Fruit fly (Drosophila melanogaster) whole organism, embryonic: ENCODE results near the gene opa.

Experiments
- ATbp ChIP-seq: fragments of 200-800 bp; sonication (Bioruptor generic); optimal IDR thresholded peaks from 2 replicates; lab custom pipeline; 2017; ENCODE audit warnings: missing biosample characterization, mild to moderate bottlenecking, missing genetic modification characterization, missing genetic modification reagents
- Asciz ChIP-seq: fragments of 200-800 bp; sonication (Bioruptor generic); optimal IDR thresholded peaks from 2 replicates; lab custom pipeline; 2017; ENCODE audit warnings: missing biosample characterization, mild to moderate bottlenecking, missing genetic modification characterization, missing genetic modification reagents
- CG10209 ChIP-seq: fragments of 200-800 bp; sonication (Bioruptor generic); optimal IDR thresholded peaks from 3 replicates; lab custom pipeline; 2017; ENCODE audit warnings: missing biosample characterization, mild to moderate bottlenecking, missing genetic modification characterization, missing genetic modification reagents
- CG10543 ChIP-seq: fragments of 200-800 bp; sonication (Bioruptor generic); optimal IDR thresholded peaks from 3 replicates; lab custom pipeline; 2017; ENCODE audit warnings: missing biosample characterization, mild to moderate bottlenecking, missing genetic modification characterization, moderate library complexity
- CG10654 ChIP-seq: fragments of 200-800 bp; sonication (Bioruptor generic); optimal IDR thresholded peaks from 2 replicates; lab custom pipeline; 2016; ENCODE audit warnings: missing biosample characterization, missing genetic modification characterization
- CG11504 ChIP-seq: fragments of 200-800 bp; sonication (Bioruptor generic); optimal IDR thresholded peaks from 3 replicates; lab custom pipeline; 2019; ENCODE audit warnings: missing biosample characterization, mild to moderate bottlenecking, missing genetic modification characterization, moderate library complexity
- CG11723 ChIP-seq: fragments of 200-800 bp; sonication (Bioruptor generic); optimal IDR thresholded peaks from 2 replicates; lab custom pipeline; 2017; ENCODE audit warnings: missing biosample characterization, mild to moderate bottlenecking, missing genetic modification characterization
- CG12104 ChIP-seq: fragments of 200-800 bp; sonication (Bioruptor generic); optimal IDR thresholded peaks from 3 replicates; lab custom pipeline; 2016; ENCODE audit warnings: missing biosample characterization, missing genetic modification characterization
- CG13424 ChIP-seq: fragments of 200-800 bp; sonication (Bioruptor generic); optimal IDR thresholded peaks from 2 replicates; lab custom pipeline; 2019; ENCODE audit warnings: missing biosample characterization, mild to moderate bottlenecking, missing genetic modification characterization, moderate library complexity
- CG15479 ChIP-seq: fragments of 200-800 bp; sonication (Bioruptor generic); optimal IDR thresholded peaks from 3 replicates; lab custom pipeline; 2019; ENCODE audit warnings: missing biosample characterization, mild to moderate bottlenecking, missing genetic modification characterization, moderate library complexity
- CG16863 ChIP-seq: fragments of 200-800 bp; sonication (Bioruptor generic); optimal IDR thresholded peaks from 3 replicates; lab custom pipeline; 2016; ENCODE audit warnings: missing biosample characterization, missing genetic modification characterization
- CG17568 ChIP-seq: fragments of 200-800 bp; sonication (Bioruptor generic); optimal IDR thresholded peaks from 2 replicates; lab custom pipeline; 2018; ENCODE audit warnings: missing biosample characterization, mild to moderate bottlenecking, missing genetic modification characterization, moderate library complexity
- CG1832 ChIP-seq: fragments of 200-800 bp; sonication (Bioruptor generic); optimal IDR thresholded peaks from 2 replicates; lab custom pipeline; 2017; ENCODE audit warnings: missing biosample characterization, mild to moderate bottlenecking, missing genetic modification characterization, inconsistent platforms
- CG18619 ChIP-seq: fragments of 200-800 bp; sonication (Bioruptor generic); optimal IDR thresholded peaks from 3 replicates; lab custom pipeline; 2017; ENCODE audit warnings: missing biosample characterization, mild to moderate bottlenecking, missing genetic modification characterization
- CG30020 ChIP-seq: fragments of 200-800 bp; optimal IDR thresholded peaks from 2 replicates; lab custom pipeline; 2019; ENCODE audit warnings: missing biosample characterization, mild to moderate bottlenecking, missing genetic modification characterization, moderate library complexity
- CG3838 ChIP-seq: fragments of 200-800 bp; sonication (Bioruptor generic); optimal IDR thresholded peaks from 3 replicates; lab custom pipeline; 2016; ENCODE audit warnings: missing biosample characterization, missing genetic modification characterization
- CG4404 ChIP-seq: fragments of 200-800 bp; sonication (Bioruptor generic); IDR thresholded peaks from 2 replicates; pipeline ENCODE4 v1.3.6; 2022; ENCODE audit warnings: missing biosample characterization, missing genetic modification characterization
- CG4854 ChIP-seq: fragments of 200-800 bp; sonication (Bioruptor generic); optimal IDR thresholded peaks from 2 replicates; lab custom pipeline; 2016; ENCODE audit warnings: missing biosample characterization, missing genetic modification characterization, inconsistent platforms
- CG9727 ChIP-seq: fragments of 200-800 bp; sonication (Bioruptor generic); optimal IDR thresholded peaks from 3 replicates; lab custom pipeline; 2017; ENCODE audit warnings: missing biosample characterization, mild to moderate bottlenecking, missing genetic modification characterization
- CkIIα-i1 ChIP-seq: fragments of 200-800 bp; sonication (Bioruptor generic); IDR thresholded peaks from 2 replicates; pipeline ENCODE4 v1.3.6; 2022; ENCODE audit warnings: missing biosample characterization, missing genetic modification characterization
- D ChIP-seq, 2 experiments: fragments of 200-800 bp in 1 of 2; fragments of >200 bp in 1 of 2; sonication (Bioruptor generic) in 1 of 2; optimal IDR thresholded peaks; 2 replicates in 1 of 2; 3 replicates in 1 of 2; lab custom pipeline; 2017; ENCODE audit warnings: mild to moderate bottlenecking in 1 of 2, missing biosample characterization in 1 of 2, missing genetic modification characterization in 1 of 2, missing genetic modification reagents in 1 of 2
- Doc3 ChIP-seq: fragments of 200-800 bp; sonication (Bioruptor generic); IDR thresholded peaks from 3 replicates; pipeline ENCODE4 v1.3.6; 2022; ENCODE audit warnings: missing biosample characterization, missing genetic modification characterization; ENCODE audit not compliant: partially characterized antibody
- Ets97D ChIP-seq: fragments of 200-800 bp; sonication (Bioruptor generic); optimal IDR thresholded peaks from 3 replicates; lab custom pipeline; 2016; ENCODE audit warnings: missing biosample characterization, missing genetic modification characterization
- Fer2 ChIP-seq: fragments of 200-800 bp; sonication (Bioruptor generic); optimal IDR thresholded peaks from 2 replicates; lab custom pipeline; 2018; ENCODE audit warnings: missing biosample characterization, mild to moderate bottlenecking, missing genetic modification characterization, moderate library complexity
- HHEX ChIP-seq: fragments of 200-800 bp; sonication (Bioruptor generic); optimal IDR thresholded peaks from 3 replicates; lab custom pipeline; 2017; ENCODE audit warnings: missing biosample characterization, mild to moderate bottlenecking, missing genetic modification characterization, missing genetic modification reagents
- HLHmδ ChIP-seq: fragments of 200-800 bp; sonication (Bioruptor generic); optimal IDR thresholded peaks from 2 replicates; lab custom pipeline; 2018; ENCODE audit warnings: missing biosample characterization, mild to moderate bottlenecking, missing genetic modification characterization, moderate library complexity
- Hr51 ChIP-seq, 2 experiments: fragments of 200-800 bp; sonication (Bioruptor generic); optimal IDR thresholded peaks; 2 replicates in 1 of 2; 3 replicates in 1 of 2; lab custom pipeline; 2016 to 2018; ENCODE audit warnings: missing biosample characterization in 2 of 2, missing genetic modification characterization in 2 of 2, mild to moderate bottlenecking in 1 of 2, moderate library complexity in 1 of 2
- Med ChIP-seq: fragments of 200-800 bp; sonication (Bioruptor generic); peaks from one replicate; lab custom pipeline; 2016; ENCODE audit warnings: missing biosample characterization, missing genetic modification characterization, mild to moderate bottlenecking, inconsistent platforms, moderate library complexity
- NK7.1 ChIP-seq: fragments of 200-800 bp; sonication (Bioruptor generic); optimal IDR thresholded peaks from 3 replicates; lab custom pipeline; 2016; ENCODE audit warnings: missing biosample characterization, missing genetic modification characterization
- Pdp1 ChIP-seq, 2 experiments: fragments of 200-800 bp; sonication (Bioruptor generic); optimal IDR thresholded peaks; 3 replicates each; lab custom pipeline; 2016; ENCODE audit warnings: missing biosample characterization in 2 of 2, missing genetic modification characterization in 2 of 2, mild to moderate bottlenecking in 1 of 2, moderate library complexity in 1 of 2
- Sox102F ChIP-seq: fragments of 200-800 bp; sonication (Bioruptor generic); optimal IDR thresholded peaks from 2 replicates; lab custom pipeline; 2018; ENCODE audit warnings: missing biosample characterization, mild to moderate bottlenecking, missing genetic modification characterization, moderate library complexity
- Ssrp ChIP-seq: fragments of 200-800 bp; sonication (Bioruptor generic); optimal IDR thresholded peaks from 2 replicates; lab custom pipeline; 2018; ENCODE audit warnings: missing biosample characterization, mild to moderate bottlenecking, missing genetic modification characterization, moderate library complexity
- Tbp ChIP-seq: fragments of >200 bp; optimal IDR thresholded peaks from 2 replicates; lab custom pipeline; 2018; ENCODE audit warnings: missing biosample characterization, missing genetic modification characterization
- Xrp1 ChIP-seq: fragments of 200-800 bp; sonication (Bioruptor generic); IDR thresholded peaks from 2 replicates; pipeline ENCODE4 v1.3.6; 2022; ENCODE audit warnings: missing biosample characterization, missing genetic modification characterization
- ato ChIP-seq: fragments of 200-800 bp; sonication (Bioruptor generic); IDR thresholded peaks from 2 replicates; pipeline ENCODE4 v1.3.6; 2022; ENCODE audit warnings: missing biosample characterization, missing genetic modification characterization; ENCODE audit not compliant: partially characterized antibody
- btn ChIP-seq: fragments of 200-800 bp; sonication (Bioruptor generic); optimal IDR thresholded peaks from 2 replicates; lab custom pipeline; 2016; ENCODE audit warnings: missing biosample characterization, missing genetic modification characterization
- cas ChIP-seq: fragments of 200-800 bp; sonication (Bioruptor generic); IDR thresholded peaks from 2 replicates; pipeline ENCODE4 v1.3.6; 2022; ENCODE audit warnings: missing biosample characterization, missing genetic modification characterization
- cato ChIP-seq: fragments of 200-800 bp; sonication (Bioruptor generic); optimal IDR thresholded peaks from 2 replicates; lab custom pipeline; 2016; ENCODE audit warnings: missing biosample characterization, missing genetic modification characterization, borderline replicate concordance
- da ChIP-seq: fragments of 200-800 bp; sonication (Bioruptor generic); optimal IDR thresholded peaks from 2 replicates; lab custom pipeline; 2016; ENCODE audit warnings: missing biosample characterization, missing genetic modification characterization
- fu2 ChIP-seq: fragments of 200-800 bp; sonication (Bioruptor generic); optimal IDR thresholded peaks from 2 replicates; lab custom pipeline; 2016; ENCODE audit warnings: missing biosample characterization, missing genetic modification characterization
- gfzf ChIP-seq: fragments of 200-800 bp; sonication (Bioruptor generic); optimal IDR thresholded peaks from 2 replicates; lab custom pipeline; 2016; ENCODE audit warnings: missing biosample characterization, mild to moderate bottlenecking, missing genetic modification characterization, moderate library complexity
- odd ChIP-seq: fragments of 200-800 bp; sonication (Bioruptor generic); optimal IDR thresholded peaks from 2 replicates; lab custom pipeline; 2017; ENCODE audit warnings: missing biosample characterization, mild to moderate bottlenecking, missing genetic modification characterization
- ranshi ChIP-seq: fragments of 200-800 bp; sonication (Bioruptor generic); IDR thresholded peaks from 2 replicates; pipeline ENCODE4 v1.3.6; 2022; ENCODE audit warnings: missing biosample characterization, missing genetic modification characterization
- run ChIP-seq: fragments of 200-800 bp; sonication (Bioruptor generic); optimal IDR thresholded peaks from 3 replicates; lab custom pipeline; 2018; ENCODE audit warnings: missing biosample characterization, mild to moderate bottlenecking, missing genetic modification characterization
- stc ChIP-seq: fragments of 200-800 bp; sonication (Bioruptor generic); IDR thresholded peaks from 2 replicates; pipeline ENCODE4 v1.3.6; 2022; ENCODE audit warnings: missing biosample characterization, missing genetic modification characterization
- stwl ChIP-seq: fragments of 200-800 bp; sonication (Bioruptor generic); optimal IDR thresholded peaks from 3 replicates; lab custom pipeline; 2018; ENCODE audit warnings: missing biosample characterization, mild to moderate bottlenecking, missing genetic modification characterization, moderate library complexity
- twi ChIP-seq: fragments of 200-800 bp; optimal IDR thresholded peaks from 2 replicates; lab custom pipeline; 2019; ENCODE audit warnings: missing biosample characterization, mild to moderate bottlenecking, missing genetic modification characterization, moderate library complexity
- zf30C ChIP-seq: fragments of 200-800 bp; sonication (Bioruptor generic); optimal IDR thresholded peaks from 3 replicates; lab custom pipeline; 2018; ENCODE audit warnings: missing biosample characterization, mild to moderate bottlenecking, missing genetic modification characterization
- zfh2 ChIP-seq: fragments of 200-800 bp; sonication (Bioruptor generic); optimal IDR thresholded peaks from 2 replicates; lab custom pipeline; 2016; ENCODE audit warnings: missing biosample characterization, missing genetic modification characterization

The opa gene

dm6 chr3R:4804126-4804649 lies 48.4 kb upstream of the opa start (continued):
- TF ChIP-seq Sox102F (GFP tag; lab: Kevin White, UChicago) (no peak), fu2 (no peak), CG10543 (GFP tag; lab: Kevin White, UChicago) (peak; percentile 3), stc (GFP tag; lab: Robert Waterston, UW) (peak; percentile 5; the same call in 1 of the 2 replicates), CG10654 (no peak), ATbp (GFP tag; lab: Kevin White, UChicago) (no peak), CG15479 (GFP tag; lab: Kevin White, UChicago) (no peak), Tbp (GFP tag; lab: Kevin White, UChicago) (no peak), Fer2 (tag; lab: Kevin White, UChicago) (no peak), Xrp1 (peak; percentile 48; the same call in 1 of the 2 replicates), cas (GFP tag; lab: Robert Waterston, UW) (no peak), Pdp1 (GFP tag; optimal IDR thresholded peaks at IDR 0.05; lab: Kevin White, UChicago) (no peak), Asciz (no peak), ranshi (GFP tag; lab: Robert Waterston, UW) (no peak), CG4404 (GFP tag; lab: Robert Waterston, UW) (no peak), Ssrp (tag; lab: Kevin White, UChicago) (peak; percentile 9), CkIIα-i1 (GFP tag; lab: Robert Waterston, UW) (no peak), Ets97D (no peak), CG11504 (tag; lab: Kevin White, UChicago) (no peak), CG11723 (GFP tag; lab: Kevin White, UChicago) (no peak), twi (peak; percentile 85), CG1832 (GFP tag; lab: Kevin White, UChicago) (no peak), CG4854 (GFP tag; lab: Kevin White, UChicago) (no peak), odd (no peak), D (optimal IDR thresholded peaks at IDR 0.05; lab: Kevin White, UChicago) (no peak), D (GFP tag; optimal IDR thresholded peaks at IDR 0.05; lab: Kevin White, UChicago) (no peak), ato (GFP tag; lab: Robert Waterston, UW) (no peak), CG18619 (no peak), HLHmδ (GFP tag; lab: Kevin White, UChicago) (no peak), NK7.1 (no peak), zfh2 (GFP tag; lab: Kevin White, UChicago) (no peak), CG17568 (GFP tag; lab: Kevin White, UChicago) (no peak), gfzf (no peak), zf30C (GFP tag; lab: Kevin White, UChicago) (no peak), CG10209 (peak; percentile 40), CG12104 (GFP tag; lab: Kevin White, UChicago) (no peak), CG9727 (peak; percentile 8), cato (GFP tag; lab: Kevin White, UChicago) (no peak), Doc3 (GFP tag; lab: Robert Waterston, UW) (peak; percentile 44; the same call in 1 of the 3 replicates), run (tag; lab: Kevin White, UChicago) (peak; percentile 17), CG3838 (GFP tag; lab: Kevin White, UChicago) (no peak), Hr51 (GFP tag; optimal IDR thresholded peaks at IDR 0.05; lab: Kevin White, UChicago) (peak in 1 of 2 experiments; percentile 39), HHEX (GFP tag; lab: Kevin White, UChicago) (no peak), stwl (no peak), CG16863 (no peak), da (no peak), CG30020 (tag; lab: Kevin White, UChicago) (no peak), btn (no peak), CG13424 (tag; lab: Kevin White, UChicago) (peak; percentile 20), Med (peak; percentile 80)
